Worm (Caenorhabditis elegans) whole organism, young adult: Measurements from ENCODE around the gene sre-24.

Experiments used
- F10E7.11 ChIP-seq: sonication (generic microtip); optimal IDR thresholded peaks from 2 replicates; lab custom pipeline; 2017; ENCODE audit warnings: mild to moderate bottlenecking, missing genetic modification characterization, moderate library complexity, missing compliant biosample characterization
- ama-1 ChIP-seq, 3 experiments: fragments of 150-350 bp in 1 of 3; sonication (generic microtip) in 2 of 3; optimal IDR thresholded peaks; 2 replicates each; lab custom pipeline; 2014 to 2018; ENCODE audit warnings: missing biosample characterization in 2 of 3, missing genetic modification characterization in 2 of 3, missing genetic modification reagents in 2 of 3
- cebp-1 ChIP-seq, 2 experiments: fragments of 200-800 bp in 1 of 2; sonication (Bioruptor generic) in 1 of 2; sonication (generic microtip) in 1 of 2; IDR thresholded peaks in 1 of 2; optimal IDR thresholded peaks in 1 of 2; 2 replicates each; pipeline versions ENCODE4 v1.3.6 to Lab custom; 2017 to 2022; ENCODE audit warnings: missing compliant biosample characterization in 2 of 2, missing genetic modification characterization in 2 of 2, mild to moderate bottlenecking in 1 of 2, missing genetic modification reagents in 1 of 2, moderate library complexity in 1 of 2
- ceh-79 ChIP-seq: sonication (generic microtip); optimal IDR thresholded peaks from 2 replicates; lab custom pipeline; 2017; ENCODE audit warnings: mild to moderate bottlenecking, missing genetic modification characterization, missing compliant biosample characterization
- let-526 ChIP-seq: fragments of 200-800 bp; sonication (Bioruptor generic); IDR thresholded peaks from 2 replicates; pipeline ENCODE4 v1.3.6; 2022; ENCODE audit warnings: missing genetic modification reagents, missing genetic modification characterization, missing compliant biosample characterization
- lir-1 ChIP-seq: fragments of 200-800 bp; sonication (Bioruptor generic); conservative IDR thresholded peaks from 2 replicates; pipeline ENCODE4 v1.3.6; 2022; ENCODE audit warnings: missing genetic modification reagents, missing genetic modification characterization, missing compliant biosample characterization
- lsy-27 ChIP-seq: sonication (generic microtip); optimal IDR thresholded peaks from 2 replicates; lab custom pipeline; 2017; ENCODE audit warnings: missing genetic modification characterization, mild to moderate bottlenecking, missing compliant biosample characterization, antibody characterized with exemption, missing genotype, borderline replicate concordance; ENCODE audit not compliant: insufficient read depth
- snpc-1.3 ChIP-seq: sonication (generic microtip); optimal IDR thresholded peaks from 2 replicates; lab custom pipeline; 2017; ENCODE audit warnings: missing genetic modification characterization, mild to moderate bottlenecking, missing compliant biosample characterization, antibody characterized with exemption, moderate library complexity, missing genotype, missing genetic modification reagents; ENCODE audit not compliant: insufficient read depth
- snpc-4 ChIP-seq, 5 experiments: fragments of 150-350 bp in 1 of 5; sonication (generic microtip) in 4 of 5; optimal IDR thresholded peaks; 2 replicates each; lab custom pipeline; 2014 to 2018; ENCODE audit warnings: missing genetic modification characterization in 5 of 5, missing biosample characterization in 3 of 5, antibody characterized with exemption in 2 of 5, mild to moderate bottlenecking in 2 of 5, missing compliant biosample characterization in 2 of 5, missing genotype in 2 of 5, moderate library complexity in 2 of 5, missing genetic modification reagents in 1 of 5
- unc-130 ChIP-seq: sonication (generic microtip); optimal IDR thresholded peaks from 2 replicates; lab custom pipeline; 2016; ENCODE audit warnings: missing genetic modification reagents, missing genetic modification characterization, missing compliant biosample characterization
- ztf-25 ChIP-seq: fragments of 200-800 bp; sonication (Bioruptor generic); IDR thresholded peaks from 2 replicates; pipeline ENCODE4 v1.3.6; 2022; ENCODE audit warnings: missing genetic modification reagents, missing genetic modification characterization, missing compliant biosample characterization

- TF ChIP-seq snpc-4 (GFP tag; optimal IDR thresholded peaks at IDR 0.05; lab: Kevin White, UChicago) (no peak), snpc-4 (tag; optimal IDR thresholded peaks at IDR 0.05; lab: Kevin White, UChicago) (no peak), unc-130 (GFP tag; lab: Kevin White, UChicago) (no peak), cebp-1 (GFP tag; IDR thresholded peaks at IDR 0.05; lab: Robert Waterston, UW) (no peak), cebp-1 (tag; optimal IDR thresholded peaks at IDR 0.05; lab: Kevin White, UChicago) (no peak), snpc-1.3 (tag; lab: Kevin White, UChicago) (no peak), lir-1 (GFP tag; lab: Robert Waterston, UW) (no peak), ztf-25 (GFP tag; lab: Robert Waterston, UW) (no peak), let-526 (GFP tag; lab: Robert Waterston, UW) (no peak), ceh-79 (tag; lab: Kevin White, UChicago) (no peak), lsy-27 (tag; lab: Kevin White, UChicago) (no peak), F10E7.11 (tag; lab: Kevin White, UChicago) (no peak), ama-1 (optimal IDR thresholded peaks at IDR 0.05; lab: Kevin White, UChicago) (no peak), ama-1 (GFP tag; optimal IDR thresholded peaks at IDR 0.05; lab: Kevin White, UChicago) (no peak)
Measured at ce11 chrV:2877509-2877908, 7.0 kb upstream of the sre-24 start, which contains the start of gene F37B4.10.
